Fruit fly (Drosophila melanogaster): ENCODE data around the gene Kat60.

Kat60 gene

DNA sequence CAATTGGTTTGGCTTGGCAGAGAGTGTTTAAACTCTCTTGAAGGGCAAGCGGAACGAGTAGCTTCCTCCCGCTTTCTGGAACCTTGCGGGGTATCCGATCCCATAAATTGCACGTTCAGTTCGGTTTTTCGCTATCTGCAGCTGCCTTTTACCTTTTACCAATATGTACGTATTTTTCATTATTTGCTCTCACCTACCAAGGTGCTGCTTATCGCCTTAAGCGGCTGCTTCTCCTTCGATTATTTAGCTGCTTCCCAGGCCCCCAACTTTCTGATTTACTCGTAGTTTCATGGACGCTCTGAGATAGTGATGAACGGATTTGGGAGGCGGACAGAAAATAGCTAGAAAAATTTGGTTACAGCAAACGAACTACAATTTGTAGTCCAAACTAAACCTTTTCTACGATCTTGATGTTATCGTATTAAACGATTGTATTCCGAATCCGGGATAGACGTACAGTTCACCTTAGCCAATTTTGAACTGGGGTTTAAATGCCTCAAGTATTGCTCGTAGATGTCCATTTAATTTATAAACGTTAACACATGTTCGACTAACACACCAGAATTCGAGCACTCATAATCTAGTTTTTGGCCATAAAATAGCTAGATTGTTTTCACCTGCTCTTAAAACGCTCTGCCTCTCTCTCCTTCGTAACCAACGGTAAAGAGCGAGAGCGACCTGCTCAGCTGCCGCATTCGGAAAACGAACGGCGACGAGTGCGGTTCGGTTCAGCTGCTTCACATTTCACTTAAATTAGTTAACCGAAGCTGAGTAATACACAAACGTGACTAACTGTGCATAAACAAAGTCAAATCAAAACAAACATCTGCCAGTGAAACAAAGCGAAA lies 32.5 kb upstream of the Kat60 start (continued):
- TF ChIP-seq CG8319 (GFP tag; optimal IDR thresholded peaks at IDR 0.05) (peak; percentile 35), Smox (GFP tag; optimal IDR thresholded peaks at IDR 0.05) (peak; percentile 44), CG11902 (GFP tag; optimal IDR thresholded peaks at IDR 0.05) (peak; percentile 7), pdm3 (GFP tag; optimal IDR thresholded peaks at IDR 0.05) (peak; percentile 50), spab (GFP tag; optimal IDR thresholded peaks at IDR 0.05) (peak; percentile 43), CG8119 (GFP tag; IDR thresholded peaks at IDR 0.05) (no peak), CG34406 (GFP tag; optimal IDR thresholded peaks at IDR 0.05) (peak; percentile 55), Hr39 (GFP tag; optimal IDR thresholded peaks at IDR 0.05) (peak; percentile 49), dsx (GFP tag; optimal IDR thresholded peaks at IDR 0.05; ENCODE audit: poor library complexity, severe bottlenecking) (peak; percentile 10), fd85E (GFP tag; optimal IDR thresholded peaks at IDR 0.05) (no peak), CG3032 (tag; optimal IDR thresholded peaks at IDR 0.05) (peak; percentile 64), Met (GFP tag; optimal IDR thresholded peaks at IDR 0.05) (peak; percentile 55), Hr38 (GFP tag; optimal IDR thresholded peaks at IDR 0.05) (no peak), esn (GFP tag; optimal IDR thresholded peaks at IDR 0.05) (peak; percentile 69), fd59A (GFP tag; optimal IDR thresholded peaks at IDR 0.05) (peak; percentile 49), CG32006 (GFP tag; optimal IDR thresholded peaks at IDR 0.05) (peak; percentile 67), CG8632 (GFP tag; optimal IDR thresholded peaks at IDR 0.05) (peak; percentile 1), CG6163 (GFP tag; IDR thresholded peaks at IDR 0.05) (no peak), CG6808 (GFP tag; optimal IDR thresholded peaks at IDR 0.05) (peak; percentile 60), CG11762 (GFP tag; optimal IDR thresholded peaks at IDR 0.05; ENCODE audit: insufficient read depth) (peak; percentile 25), Ets21C (GFP tag; optimal IDR thresholded peaks at IDR 0.05) (peak; percentile 44)

DNA sequence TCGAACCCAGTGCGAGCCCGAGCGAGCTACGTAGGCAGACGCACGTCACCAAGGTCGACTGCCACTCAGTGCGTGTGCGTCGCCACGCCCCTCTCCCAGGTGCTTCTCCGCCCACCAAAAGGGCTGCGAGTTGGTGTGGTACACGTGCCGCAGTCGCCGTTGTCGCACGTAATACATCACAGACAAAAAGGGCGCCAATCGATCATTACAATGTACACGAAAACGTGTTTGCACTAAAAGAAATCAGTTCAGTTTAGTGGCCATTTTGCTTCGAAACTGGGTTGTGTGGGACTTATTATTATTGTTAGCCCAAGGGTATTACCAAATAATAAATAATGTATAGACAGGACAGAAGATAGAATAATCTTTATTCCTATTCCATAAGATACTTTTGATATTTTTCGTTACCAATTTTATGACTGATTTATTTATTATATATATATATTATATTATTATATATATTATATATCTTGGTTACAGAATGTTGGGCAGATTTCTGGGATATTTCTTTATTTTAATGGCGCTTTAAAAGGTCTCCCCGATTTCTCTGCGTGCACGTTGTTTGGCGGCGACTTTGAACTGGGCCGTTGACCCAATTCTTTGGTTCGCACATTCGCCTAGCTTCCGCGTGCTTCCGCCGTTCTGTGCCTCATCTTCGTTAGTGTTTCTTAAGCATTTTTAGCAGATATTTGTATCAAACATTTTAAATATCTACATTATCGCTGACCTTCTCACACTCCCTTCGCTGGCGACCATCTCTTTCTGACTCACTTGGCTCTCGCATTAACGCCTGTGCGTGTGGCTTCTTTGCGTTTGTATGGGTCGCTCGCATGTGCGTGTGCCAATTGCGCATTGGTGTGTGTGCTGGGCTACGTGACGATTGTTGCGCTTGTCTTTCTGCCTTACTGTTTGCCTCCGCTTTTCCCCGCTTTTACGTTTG lies 31.6 kb upstream of the Kat60 start:
- TF ChIP-seq Met (GFP tag; optimal IDR thresholded peaks at IDR 0.05), result no peak
- no peak for TF ChIP-seq cyc (GFP tag; optimal IDR thresholded peaks at IDR 0.05)
- peak; percentile 49 for TF ChIP-seq vri (GFP tag; optimal IDR thresholded peaks at IDR 0.05)
- peak; percentile 32; the same call in 1 of the 3 replicates for TF ChIP-seq CG6163 (GFP tag; IDR thresholded peaks at IDR 0.05)
- no peak for TF ChIP-seq Eip93F (GFP tag; optimal IDR thresholded peaks at IDR 0.05)
- TF ChIP-seq CG32006 (GFP tag; optimal IDR thresholded peaks at IDR 0.05), result peak; percentile 83
- peak; percentile 46 for TF ChIP-seq Hr4 (GFP tag; optimal IDR thresholded peaks at IDR 0.05)
- no peak; the same call in 1 of the 2 replicates for TF ChIP-seq CG11294 (GFP tag; IDR thresholded peaks at IDR 0.05)
- peak in 1 of 2 experiments; percentile 13 for TF ChIP-seq salr (GFP tag; optimal IDR thresholded peaks at IDR 0.05)
- TF ChIP-seq CG6808 (GFP tag; optimal IDR thresholded peaks at IDR 0.05), result peak; percentile 82
- TF ChIP-seq net (GFP tag; optimal IDR thresholded peaks at IDR 0.05), result peak; percentile 45
- TF ChIP-seq CG6854 (GFP tag; optimal IDR thresholded peaks at IDR 0.05), result no peak
- TF ChIP-seq CG1621 (tag; optimal IDR thresholded peaks at IDR 0.05), result no peak
- no peak for TF ChIP-seq Hr38 (GFP tag; optimal IDR thresholded peaks at IDR 0.05)
- TF ChIP-seq dac (GFP tag; optimal IDR thresholded peaks at IDR 0.05), result no peak
- TF ChIP-seq fkh (GFP tag; optimal IDR thresholded peaks at IDR 0.05), result peak; percentile 53
- TF ChIP-seq ss (GFP tag; optimal IDR thresholded peaks at IDR 0.05), result peak; percentile 63 to 65
- TF ChIP-seq CG6276 (GFP tag; optimal IDR thresholded peaks at IDR 0.05), result peak; percentile 61
- no peak for TF ChIP-seq Eip75B (GFP tag; optimal IDR thresholded peaks at IDR 0.05)
- peak; percentile 79 for TF ChIP-seq CG34406 (GFP tag; optimal IDR thresholded peaks at IDR 0.05)
- no peak for TF ChIP-seq lz (GFP tag; optimal IDR thresholded peaks at IDR 0.05)
- peak; percentile 69 for TF ChIP-seq Ets96B (tag; optimal IDR thresholded peaks at IDR 0.05)
- TF ChIP-seq Ets21C (GFP tag; optimal IDR thresholded peaks at IDR 0.05), result no peak
- peak; percentile 25 for TF ChIP-seq CG4318 (GFP tag; optimal IDR thresholded peaks at IDR 0.05)
- TF ChIP-seq CG8632 (GFP tag; optimal IDR thresholded peaks at IDR 0.05), result peak; percentile 73
- TF ChIP-seq Lpt (GFP tag; optimal IDR thresholded peaks at IDR 0.05), result no peak
- TF ChIP-seq dsx (GFP tag; optimal IDR thresholded peaks at IDR 0.05; ENCODE audit: poor library complexity, severe bottlenecking), result peak; percentile 84
- TF ChIP-seq CG31627 (GFP tag; optimal IDR thresholded peaks at IDR 0.05), result no peak
- TF ChIP-seq spab (GFP tag; optimal IDR thresholded peaks at IDR 0.05), result peak; percentile 54
- TF ChIP-seq Sox14 (GFP tag; optimal IDR thresholded peaks at IDR 0.05), result no peak
- peak; percentile 11 for TF ChIP-seq CG11902 (GFP tag; optimal IDR thresholded peaks at IDR 0.05)
- peak; percentile 65 for TF ChIP-seq CG10669 (GFP tag; optimal IDR thresholded peaks at IDR 0.05)
- peak; percentile 4 for TF ChIP-seq Hr39 (GFP tag; optimal IDR thresholded peaks at IDR 0.05)
- peak; percentile 43 for TF ChIP-seq fd59A (GFP tag; optimal IDR thresholded peaks at IDR 0.05)
- peak; percentile 81 for TF ChIP-seq CG3032 (tag; optimal IDR thresholded peaks at IDR 0.05)
- peak; percentile 46 for TF ChIP-seq CG9139 (GFP tag; optimal IDR thresholded peaks at IDR 0.05)

Measured in whole organism, prepupa.